Worm (Caenorhabditis elegans) whole organism, young adult: Measurements from ENCODE around the gene mrpl-18.

Experiments used
- B0019.2 ChIP-seq: fragments of 200-800 bp; sonication (Bioruptor generic); conservative IDR thresholded peaks from 2 replicates; pipeline ENCODE4 v1.3.6; 2022; ENCODE audit warnings: missing genetic modification reagents, missing genetic modification characterization, missing compliant biosample characterization
- B0336.3 ChIP-seq: fragments of 200-800 bp; sonication (Bioruptor generic); IDR thresholded peaks from 2 replicates; pipeline ENCODE4 v1.3.6; 2022; ENCODE audit warnings: missing genetic modification characterization, missing compliant biosample characterization
- C06A6.2 ChIP-seq: fragments of 200-800 bp; sonication (Bioruptor generic); conservative IDR thresholded peaks from 2 replicates; pipeline ENCODE4 v1.3.6; 2022; ENCODE audit warnings: missing genetic modification characterization, missing compliant biosample characterization
- F33H1.4 ChIP-seq: fragments of 200-800 bp; sonication (Bioruptor generic); IDR thresholded peaks from 2 replicates; pipeline ENCODE4 v1.3.6; 2022; ENCODE audit warnings: missing genetic modification reagents, missing genetic modification characterization, missing compliant biosample characterization
- F39B2.1 ChIP-seq: fragments of 200-800 bp; sonication (Bioruptor generic); IDR thresholded peaks from 2 replicates; pipeline ENCODE4 v1.3.6; 2022; ENCODE audit warnings: missing genetic modification reagents, missing genetic modification characterization, missing compliant biosample characterization
- K11D2.4 ChIP-seq: fragments of 200-800 bp; sonication (Bioruptor generic); IDR thresholded peaks from 2 replicates; pipeline ENCODE4 v1.3.6; 2022; ENCODE audit warnings: missing genetic modification reagents, missing genetic modification characterization, missing compliant biosample characterization
- T07F8.4 ChIP-seq: sonication (generic microtip); optimal IDR thresholded peaks from 2 replicates; lab custom pipeline; 2016; ENCODE audit warnings: mild to moderate bottlenecking, missing genetic modification characterization, moderate library complexity, missing compliant biosample characterization
- Y53G8AR.9 ChIP-seq: fragments of 200-800 bp; sonication (Bioruptor generic); conservative IDR thresholded peaks from 2 replicates; pipeline ENCODE4 v1.3.6; 2022; ENCODE audit warnings: missing genetic modification reagents, missing genetic modification characterization, missing compliant biosample characterization
- Y67H2A.10 ChIP-seq: fragments of 200-800 bp; sonication (Bioruptor generic); conservative IDR thresholded peaks from 2 replicates; pipeline ENCODE4 v1.3.6; 2022; ENCODE audit warnings: missing genetic modification reagents, missing genetic modification characterization, missing compliant biosample characterization
- ZK185.1 ChIP-seq: sonication (generic microtip); optimal IDR thresholded peaks from 2 replicates; lab custom pipeline; 2016; ENCODE audit warnings: mild to moderate bottlenecking, missing genetic modification characterization, missing compliant biosample characterization; ENCODE audit not compliant: poor library complexity, severe bottlenecking
- atf-7 ChIP-seq: sonication (generic microtip); optimal IDR thresholded peaks from 2 replicates; lab custom pipeline; 2017; ENCODE audit warnings: mild to moderate bottlenecking, missing genetic modification characterization, missing compliant biosample characterization
- attf-5 ChIP-seq: fragments of 200-800 bp; sonication (Bioruptor generic); optimal IDR thresholded peaks from 2 replicates; lab custom pipeline; 2018; ENCODE audit warnings: mild to moderate bottlenecking, missing genetic modification characterization, missing compliant biosample characterization
- cebp-1 ChIP-seq, 2 experiments: fragments of 200-800 bp in 1 of 2; sonication (Bioruptor generic) in 1 of 2; sonication (generic microtip) in 1 of 2; IDR thresholded peaks in 1 of 2; optimal IDR thresholded peaks in 1 of 2; 2 replicates each; pipeline versions ENCODE4 v1.3.6 to Lab custom; 2017 to 2022; ENCODE audit warnings: missing compliant biosample characterization in 2 of 2, missing genetic modification characterization in 2 of 2, mild to moderate bottlenecking in 1 of 2, missing genetic modification reagents in 1 of 2, moderate library complexity in 1 of 2
- cebp-2 ChIP-seq: fragments of 200-800 bp; sonication (Bioruptor generic); IDR thresholded peaks from 2 replicates; pipeline ENCODE4 v1.3.6; 2022; ENCODE audit warnings: missing genetic modification characterization, missing compliant biosample characterization
- dox-1 ChIP-seq: fragments of 200-800 bp; sonication (Bioruptor generic); IDR thresholded peaks from 2 replicates; pipeline ENCODE4 v1.3.6; 2022; ENCODE audit warnings: missing genetic modification reagents, missing genetic modification characterization, missing compliant biosample characterization
- dpl-1 ChIP-seq: fragments of 150-350 bp; optimal IDR thresholded peaks from 2 replicates; lab custom pipeline; 2014; ENCODE audit warnings: missing biosample characterization, missing genetic modification reagents, missing genetic modification characterization
- egl-44 ChIP-seq: fragments of 200-800 bp; sonication (Bioruptor generic); IDR thresholded peaks from 2 replicates; pipeline ENCODE4 v1.3.6; 2022; ENCODE audit warnings: missing genetic modification reagents, missing genetic modification characterization, missing compliant biosample characterization
- egrh-3 ChIP-seq: fragments of 200-800 bp; sonication (Bioruptor generic); IDR thresholded peaks from 2 replicates; pipeline ENCODE4 v1.3.6; 2022; ENCODE audit warnings: missing genetic modification reagents, missing genetic modification characterization, missing compliant biosample characterization
- gei-17 ChIP-seq: fragments of 200-800 bp; sonication (Bioruptor generic); optimal IDR thresholded peaks from 2 replicates; lab custom pipeline; 2018; ENCODE audit warnings: mild to moderate bottlenecking, missing genetic modification characterization, missing compliant biosample characterization
- hrde-1 ChIP-seq: sonication (generic microtip); optimal IDR thresholded peaks from 2 replicates; lab custom pipeline; 2016; ENCODE audit warnings: missing genetic modification characterization, mild to moderate bottlenecking, missing compliant biosample characterization, moderate library complexity, missing genotype, missing genetic modification reagents, borderline replicate concordance
- hsf-1 ChIP-seq: fragments of 200-800 bp; sonication (Bioruptor generic); IDR thresholded peaks from 2 replicates; pipeline ENCODE4 v1.3.6; 2022; ENCODE audit warnings: missing genetic modification reagents, missing genetic modification characterization, missing compliant biosample characterization
- lin-35 ChIP-seq, 3 experiments: fragments of 150-350 bp in 2 of 3; sonication (generic microtip) in 1 of 3; optimal IDR thresholded peaks; 2 replicates each; lab custom pipeline; 2014 to 2018; ENCODE audit warnings: missing biosample characterization in 3 of 3, missing genetic modification characterization in 3 of 3, missing genetic modification reagents in 3 of 3
- lin-54 ChIP-seq: fragments of 200-800 bp; sonication (Bioruptor generic); optimal IDR thresholded peaks from 2 replicates; lab custom pipeline; 2018; ENCODE audit warnings: mild to moderate bottlenecking, missing genetic modification characterization, missing compliant biosample characterization
- lsl-1 ChIP-seq: fragments of 200-800 bp; sonication (Bioruptor generic); optimal IDR thresholded peaks from 2 replicates; lab custom pipeline; 2018; ENCODE audit warnings: mild to moderate bottlenecking, missing genetic modification characterization, moderate library complexity, missing compliant biosample characterization
- madf-10 ChIP-seq: sonication (generic microtip); optimal IDR thresholded peaks from 2 replicates; lab custom pipeline; 2016; ENCODE audit warnings: mild to moderate bottlenecking, missing genetic modification characterization, missing compliant biosample characterization
- madf-8 ChIP-seq: fragments of 200-800 bp; sonication (Bioruptor generic); conservative IDR thresholded peaks from 2 replicates; pipeline ENCODE4 v1.3.6; 2022; ENCODE audit warnings: missing genetic modification reagents, missing genetic modification characterization, missing compliant biosample characterization
- mcd-1 ChIP-seq: fragments of 200-800 bp; sonication (Bioruptor generic); IDR thresholded peaks from 2 replicates; pipeline ENCODE4 v1.3.6; 2022; ENCODE audit warnings: missing genetic modification reagents, missing genetic modification characterization, missing compliant biosample characterization
- nfyb-1 ChIP-seq: fragments of 200-800 bp; sonication (Bioruptor generic); IDR thresholded peaks from 2 replicates; pipeline ENCODE4 v1.3.6; 2022; ENCODE audit warnings: missing genetic modification reagents, missing genetic modification characterization, missing compliant biosample characterization
- nhr-120 ChIP-seq: fragments of 200-800 bp; sonication (Bioruptor generic); IDR thresholded peaks from 2 replicates; pipeline ENCODE4 v1.3.6; 2022; ENCODE audit warnings: missing genetic modification characterization, missing compliant biosample characterization
- nhr-27 ChIP-seq: fragments of 200-800 bp; sonication (Bioruptor generic); optimal IDR thresholded peaks from 2 replicates; lab custom pipeline; 2018; ENCODE audit warnings: mild to moderate bottlenecking, missing genetic modification characterization, moderate library complexity, missing compliant biosample characterization
- nhr-80 ChIP-seq: sonication (generic microtip); optimal IDR thresholded peaks from 2 replicates; lab custom pipeline; 2016; ENCODE audit warnings: missing genetic modification characterization, missing compliant biosample characterization
- pha-4 ChIP-seq: fragments of 150-350 bp; sonication (generic microtip); optimal IDR thresholded peaks from 2 replicates; lab custom pipeline; 2014; ENCODE audit warnings: missing biosample characterization, missing genetic modification reagents, missing genetic modification characterization
- snpc-3.4 ChIP-seq: sonication (generic microtip); optimal IDR thresholded peaks from 2 replicates; lab custom pipeline; 2017; ENCODE audit warnings: missing genetic modification characterization, mild to moderate bottlenecking, missing compliant biosample characterization, antibody characterized with exemption, moderate library complexity, missing genotype, missing genetic modification reagents
- somi-1 ChIP-seq: fragments of 200-800 bp; sonication (Bioruptor generic); optimal IDR thresholded peaks from 2 replicates; lab custom pipeline; 2018; ENCODE audit warnings: mild to moderate bottlenecking, missing genetic modification characterization, missing compliant biosample characterization
- tlf-1 ChIP-seq: fragments of 200-800 bp; sonication (Bioruptor generic); optimal IDR thresholded peaks from 2 replicates; lab custom pipeline; 2018; ENCODE audit warnings: mild to moderate bottlenecking, missing genetic modification characterization, missing compliant biosample characterization
- zim-3 ChIP-seq: sonication (generic microtip); optimal IDR thresholded peaks from 2 replicates; lab custom pipeline; 2017; ENCODE audit warnings: mild to moderate bottlenecking, missing genetic modification characterization, moderate library complexity, missing compliant biosample characterization
- ztf-28 ChIP-seq: fragments of 200-800 bp; sonication (Bioruptor generic); IDR thresholded peaks from 2 replicates; pipeline ENCODE4 v1.3.6; 2022; ENCODE audit warnings: missing genetic modification reagents, missing genetic modification characterization, missing compliant biosample characterization
- ztf-6 ChIP-seq: fragments of 200-800 bp; sonication (Bioruptor generic); IDR thresholded peaks from 2 replicates; pipeline ENCODE4 v1.3.6; 2022; ENCODE audit warnings: missing genetic modification reagents, missing genetic modification characterization, missing compliant biosample characterization

The mrpl-18 gene

ce11 chrIII:8158140-8158786, 13.4 kb downstream of the mrpl-18 start, which contains the start of gene atg-13 (continued):
- no peak for TF ChIP-seq cebp-1 (GFP tag; IDR thresholded peaks at IDR 0.05; lab: Robert Waterston, UW)
- no peak for TF ChIP-seq cebp-1 (tag; optimal IDR thresholded peaks at IDR 0.05; lab: Kevin White, UChicago)
- TF ChIP-seq madf-10 (tag; lab: Kevin White, UChicago), result no peak
- TF ChIP-seq K11D2.4 (GFP tag; lab: Robert Waterston, UW), result no peak

- TF ChIP-seq zim-3 (tag; lab: Kevin White, UChicago), result no peak
- peak; percentile 31 for TF ChIP-seq hrde-1 (tag; lab: Kevin White, UChicago)
- TF ChIP-seq dpl-1, result no peak
- TF ChIP-seq T07F8.4 (tag; lab: Kevin White, UChicago), result no peak
- TF ChIP-seq nfyb-1 (GFP tag; lab: Robert Waterston, UW), result peak; percentile 70
- no peak for TF ChIP-seq F39B2.1
Measured at ce11 chrIII:8161238-8161637, 16.4 kb downstream of the mrpl-18 start, which contains the start of gene inpp-5K. inpp-5K (minus strand) TSS chrIII:8161338.

- TF ChIP-seq attf-5 (GFP tag; lab: Kevin White, UChicago) (no peak), ztf-6 (GFP tag; lab: Robert Waterston, UW) (no peak), dpl-1 (no peak), hsf-1 (GFP tag; lab: Robert Waterston, UW) (no peak), B0019.2 (no peak), nhr-120 (GFP tag; lab: Robert Waterston, UW) (no peak), nhr-27 (tag; lab: Kevin White, UChicago) (no peak), ztf-28 (GFP tag; lab: Robert Waterston, UW) (no peak), tlf-1 (no peak)
- TF ChIP-seq, all 124 proteins: peak for 0
Measured at ce11 chrIII:8163283-8163682, 18.5 kb downstream of the mrpl-18 start, which contains the start of gene bath-42. bath-42 (minus strand) TSS chrIII:8163383.

- 0 out of 2 replicates have a peak, but pooled peaks have one; percentile 9 for TF ChIP-seq B0019.2
- TF ChIP-seq Y53G8AR.9, result 0 out of 2 replicates have a peak, but pooled peaks have one; percentile 46
- TF ChIP-seq dox-1, result peak; percentile 84
- TF ChIP-seq hrde-1 (tag; lab: Kevin White, UChicago), result no peak
- no peak for TF ChIP-seq somi-1 (GFP tag; lab: Kevin White, UChicago)
- TF ChIP-seq egrh-3 (GFP tag; lab: Robert Waterston, UW), result peak; percentile 32; the same call in 1 of the 2 replicates
- TF ChIP-seq mcd-1 (GFP tag; lab: Robert Waterston, UW), result peak; percentile 76
- no peak for TF ChIP-seq egl-44 (GFP tag; lab: Robert Waterston, UW)
- peak; percentile 95 for TF ChIP-seq lin-54 (GFP tag; lab: Kevin White, UChicago)
- TF ChIP-seq Y67H2A.10, result peak; percentile 75; the same call in 1 of the 2 replicates
- TF ChIP-seq C06A6.2, result no peak
- TF ChIP-seq atf-7 (tag; lab: Kevin White, UChicago), result no peak
- peak; percentile 44 for TF ChIP-seq tlf-1
- TF ChIP-seq nhr-80 (tag; lab: Kevin White, UChicago), result peak; percentile 50
- TF ChIP-seq snpc-3.4, result peak; percentile 18
- TF ChIP-seq lin-35 (GFP tag; optimal IDR thresholded peaks at IDR 0.05; lab: Kevin White, UChicago), result peak in 1 of 3 experiments; percentile 89
- peak; percentile 79 for TF ChIP-seq dpl-1
- no peak for TF ChIP-seq gei-17 (GFP tag; lab: Kevin White, UChicago)
- no peak for TF ChIP-seq cebp-2 (GFP tag; lab: Robert Waterston, UW)
- TF ChIP-seq F33H1.4, result peak; percentile 57
- TF ChIP-seq ZK185.1 (tag; lab: Kevin White, UChicago), result peak; percentile 75
- TF ChIP-seq cebp-1 (GFP tag; IDR thresholded peaks at IDR 0.05; lab: Robert Waterston, UW), result peak; percentile 31; the same call in 1 of the 2 replicates
- TF ChIP-seq cebp-1 (tag; optimal IDR thresholded peaks at IDR 0.05; lab: Kevin White, UChicago), result peak; percentile 67
- peak; percentile 30 for TF ChIP-seq madf-8
- TF ChIP-seq pha-4 (tag; lab: Kevin White, UChicago), result peak; percentile 85
- peak; percentile 86 for TF ChIP-seq lsl-1
- TF ChIP-seq B0336.3, result peak; percentile 34; the same call in 1 of the 2 replicates
Measured at ce11 chrIII:8163788-8164423, 19.1 kb downstream of the mrpl-18 start, which contains the start of gene prp-8. prp-8 (plus strand) TSS chrIII:8164373.
